Fruit fly (Drosophila melanogaster) S2 (cell line): Measurements from ENCODE around the gene CG32793.

Source experiments
- CG8478 ChIP-seq: fragments of >200 bp; optimal IDR thresholded peaks from 2 replicates; lab custom pipeline; 2018
- CTCF ChIP-seq, 2 experiments: fragments of >200 bp; optimal IDR thresholded peaks; 2 replicates each; lab custom pipeline; 2018

CG32793 gene

dm6 chrX:2929496-2929895 lies at the start of gene CG32793:
CG32793 (plus strand) TSS chrX:2929796.
- TF ChIP-seq CG8478, result no peak
- TF ChIP-seq CTCF (optimal IDR thresholded peaks at IDR 0.05; lab: Kevin White, UChicago), result no peak

- no peak for TF ChIP-seq CTCF (optimal IDR thresholded peaks at IDR 0.05; lab: Kevin White, UChicago)
- TF ChIP-seq CG8478, result no peak
Measured at dm6 chrX:2880660-2881059, 48.9 kb upstream of the CG32793 start.

DNA sequence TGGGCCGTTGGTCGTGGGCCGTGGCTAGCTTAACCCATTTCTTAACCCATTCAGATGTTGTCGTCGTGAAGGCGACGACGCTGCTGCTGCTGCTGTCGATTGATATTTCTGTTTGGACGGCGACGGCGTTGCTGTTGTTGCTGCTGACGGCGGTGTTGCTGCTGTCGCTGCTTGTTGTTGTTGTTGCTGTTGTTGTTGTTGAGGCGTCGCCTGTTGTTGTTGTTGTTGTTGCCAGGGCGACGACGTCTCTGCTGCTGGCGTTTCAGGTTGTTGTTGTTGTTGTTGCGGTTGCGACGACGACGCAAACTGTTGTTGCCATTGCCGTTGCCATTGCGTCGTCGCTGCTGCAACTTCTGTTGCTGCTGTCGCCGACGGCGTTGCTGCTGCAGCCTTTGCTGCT lies 47.1 kb upstream of the CG32793 start:
- no peak for TF ChIP-seq CG8478
- no peak for TF ChIP-seq CTCF (optimal IDR thresholded peaks at IDR 0.05; lab: Kevin White, UChicago)

dm6 chrX:2883561-2883960 lies 46.0 kb upstream of the CG32793 start, which contains the start of gene CG14418:
CG14418 (minus strand) TSS chrX:2883661.
- no peak for TF ChIP-seq CTCF (optimal IDR thresholded peaks at IDR 0.05; lab: Kevin White, UChicago)
- TF ChIP-seq CG8478, result no peak

DNA sequence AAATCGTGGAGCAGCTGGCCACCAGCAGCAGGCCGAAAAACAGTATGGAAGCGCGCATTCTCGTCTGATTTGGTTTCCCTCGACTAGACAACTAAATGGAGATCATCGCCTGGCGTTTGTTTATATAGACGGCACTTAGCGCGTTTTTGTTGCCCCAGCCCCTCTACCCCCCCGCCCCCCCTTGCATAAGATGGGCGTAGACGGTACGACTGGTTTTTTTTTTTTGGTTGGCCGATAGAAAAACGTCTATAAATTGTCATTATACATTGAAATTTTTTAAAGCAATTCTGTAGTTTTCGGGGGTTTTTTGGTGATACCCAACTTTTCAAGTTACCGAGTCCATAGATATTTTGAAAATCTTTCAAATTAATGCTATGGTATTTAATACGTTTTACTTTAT lies 43.8 kb upstream of the CG32793 start, which contains the start of gene CG14419:
CG14419 (minus strand) TSS at position 101 of the 400 bp plus-strand sequence.
- no peak for TF ChIP-seq CG8478
- no peak for TF ChIP-seq CTCF (optimal IDR thresholded peaks at IDR 0.05; lab: Kevin White, UChicago)

DNA sequence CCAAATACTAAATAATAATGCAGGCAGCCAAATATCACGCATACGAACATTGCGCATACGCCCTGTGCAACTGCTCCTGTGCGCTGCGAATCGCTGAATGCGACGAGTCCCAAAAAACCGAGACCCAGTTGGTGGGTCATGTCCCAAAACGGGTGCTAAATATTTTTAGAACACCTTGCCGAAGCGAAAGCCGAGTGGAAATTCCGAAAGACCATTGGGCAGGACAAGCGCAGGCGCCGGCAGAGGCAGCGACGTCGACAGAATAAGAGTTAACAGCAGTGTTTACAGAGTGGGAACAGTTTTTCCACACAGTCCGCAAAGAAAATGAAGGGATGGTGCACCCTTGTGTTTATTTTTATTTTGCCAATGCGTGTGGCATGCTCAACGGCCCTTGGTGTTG lies 41.4 kb upstream of the CG32793 start:
- TF ChIP-seq CG8478, result no peak
- TF ChIP-seq CTCF (optimal IDR thresholded peaks at IDR 0.05; lab: Kevin White, UChicago), result no peak

- TF ChIP-seq CG8478 (no peak), CTCF (optimal IDR thresholded peaks at IDR 0.05; lab: Kevin White, UChicago) (no peak)
Measured at dm6 chrX:2890468-2890867, 39.1 kb upstream of the CG32793 start, which contains the start of gene CG3526. CG3526 (plus strand) TSS chrX:2890768.

DNA sequence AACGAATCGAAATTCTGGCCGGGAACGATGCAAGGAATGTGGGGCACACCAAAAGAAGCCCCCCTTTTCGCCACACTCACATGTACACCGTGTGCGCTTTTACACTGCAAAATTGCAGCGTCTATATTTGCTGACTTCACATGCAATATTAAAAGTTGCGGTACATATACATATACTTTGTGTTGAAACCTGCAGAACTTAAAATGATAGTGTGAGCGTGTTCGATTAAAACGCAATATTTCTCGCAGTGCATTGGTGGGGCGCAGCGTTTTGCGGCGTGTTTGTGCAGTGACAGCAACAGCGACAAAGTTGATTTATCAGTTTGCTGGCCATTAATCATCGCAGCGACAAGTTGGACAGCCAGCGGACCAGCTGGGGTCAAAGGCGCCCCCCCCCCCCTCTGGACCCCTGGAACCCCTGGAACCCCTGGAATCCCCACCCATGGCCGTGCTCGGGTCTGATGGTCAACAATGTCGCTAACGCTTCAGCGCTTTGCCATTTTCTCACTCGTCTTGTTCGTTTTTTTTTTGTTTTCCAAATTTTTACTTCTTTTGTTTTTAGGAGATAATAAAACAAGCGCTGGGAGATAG lies 22.4 kb upstream of the CG32793 start:
- TF ChIP-seq CG8478 (no peak), CTCF (optimal IDR thresholded peaks at IDR 0.05; lab: Kevin White, UChicago) (no peak)

DNA sequence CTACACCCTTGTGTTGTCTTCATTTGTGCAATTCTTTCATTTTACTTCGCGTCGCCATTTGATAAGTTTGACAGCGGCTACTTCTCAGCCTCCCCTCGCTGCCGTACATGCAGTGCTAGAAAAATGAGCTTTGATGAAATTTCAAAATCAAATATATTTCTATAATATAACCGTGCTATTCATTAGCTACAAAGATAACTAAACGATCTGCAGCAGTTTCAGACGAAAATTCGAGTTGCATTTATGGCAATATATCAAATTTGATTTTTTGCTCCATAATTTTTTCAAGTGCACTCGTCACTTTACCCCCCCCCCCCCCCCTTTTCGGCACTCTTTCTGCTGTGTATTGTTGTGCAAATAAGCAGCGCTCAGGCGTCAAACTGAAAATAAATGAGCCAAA lies 17.0 kb upstream of the CG32793 start:
- TF ChIP-seq CTCF (optimal IDR thresholded peaks at IDR 0.05; lab: Kevin White, UChicago) (no peak), CG8478 (no peak)

DNA sequence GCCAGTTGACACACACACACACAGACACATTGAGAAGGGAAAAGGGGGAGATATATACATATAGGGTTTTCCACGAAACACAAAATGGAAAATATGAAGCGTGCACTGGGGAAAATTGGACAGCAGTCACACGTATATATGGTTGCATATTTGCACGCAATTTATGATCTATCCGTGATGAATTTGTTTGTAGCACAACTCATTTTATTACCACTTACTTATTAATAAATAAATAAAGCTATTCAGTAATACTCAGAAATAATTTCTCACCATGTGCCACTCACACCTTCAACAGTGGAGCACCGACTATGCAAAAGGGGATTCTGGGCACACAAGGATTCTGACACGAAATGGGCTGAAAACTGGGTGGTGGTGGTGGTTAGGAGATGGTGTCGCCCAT lies 15.5 kb upstream of the CG32793 start:
- no peak for TF ChIP-seq CG8478
- no peak for TF ChIP-seq CTCF (optimal IDR thresholded peaks at IDR 0.05; lab: Kevin White, UChicago)

dm6 chrX:2915108-2915507 lies 14.5 kb upstream of the CG32793 start:
- TF ChIP-seq CTCF (optimal IDR thresholded peaks at IDR 0.05; lab: Kevin White, UChicago) (peak; percentile 51 to 58), CG8478 (no peak)

dm6 chrX:2918551-2918950 lies 11.0 kb upstream of the CG32793 start:
- TF ChIP-seq CG8478, result no peak
- no peak for TF ChIP-seq CTCF (optimal IDR thresholded peaks at IDR 0.05; lab: Kevin White, UChicago)

dm6 chrX:2919742-2920141 lies 9.9 kb upstream of the CG32793 start, which contains the start of gene CG3588:
CG3588 (plus strand) TSS chrX:2919770.
- TF ChIP-seq CG8478, result no peak
- TF ChIP-seq CTCF (optimal IDR thresholded peaks at IDR 0.05; lab: Kevin White, UChicago), result no peak

DNA sequence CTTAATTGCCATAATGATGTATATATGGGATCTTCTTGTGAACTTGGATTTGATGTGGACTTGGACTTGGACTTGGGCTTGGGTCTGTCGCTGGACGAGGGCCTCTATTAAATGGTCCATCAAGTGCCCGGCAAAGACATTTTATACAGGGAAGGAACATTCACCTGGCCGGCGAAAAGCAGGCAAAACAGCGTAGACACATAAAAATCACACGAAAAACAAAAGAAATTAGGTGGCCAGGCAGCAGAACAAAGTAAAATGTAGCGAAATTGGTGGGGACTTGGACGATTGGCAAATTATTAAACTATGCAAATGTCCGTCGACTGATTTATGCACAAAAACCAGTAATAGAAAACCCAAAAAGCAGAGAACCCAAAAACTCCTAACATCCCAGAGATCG lies 2.4 kb upstream of the CG32793 start, which contains the start of gene CG14424:
CG14424 (minus strand) TSS at position 101 of the 400 bp plus-strand sequence.
- TF ChIP-seq CG8478 (no peak), CTCF (optimal IDR thresholded peaks at IDR 0.05; lab: Kevin White, UChicago) (no peak)

dm6 chrX:2934827-2935226 lies 5.2 kb downstream of the CG32793 start, which contains the start of gene CG3592:
CG3592 (plus strand) TSS chrX:2935127.
- TF ChIP-seq CTCF (optimal IDR thresholded peaks at IDR 0.05; lab: Kevin White, UChicago) (no peak), CG8478 (no peak)

- no peak for TF ChIP-seq CTCF (optimal IDR thresholded peaks at IDR 0.05; lab: Kevin White, UChicago)
- no peak for TF ChIP-seq CG8478
Measured at dm6 chrX:2936727-2937126, 7.1 kb downstream of the CG32793 start, which contains the start of gene CG3598. CG3598 (plus strand) TSS chrX:2937027.

DNA sequence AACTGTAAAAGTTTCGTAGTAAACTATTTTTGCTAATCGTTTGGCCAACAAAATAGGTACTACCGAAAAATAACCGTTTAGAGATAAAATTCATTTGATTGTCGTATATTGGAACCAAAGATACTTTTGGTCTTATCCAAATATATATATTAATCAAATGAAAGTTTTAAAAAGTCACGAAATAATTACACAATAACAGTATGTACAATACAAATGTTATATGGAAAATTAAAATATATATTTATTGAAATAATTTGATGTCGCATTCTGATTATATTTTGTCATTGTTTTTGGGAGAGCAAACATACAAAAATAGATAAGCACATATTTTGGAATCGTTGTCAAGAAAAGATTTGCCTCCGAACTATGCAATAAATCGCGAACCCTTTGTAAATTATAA lies 9.0 kb downstream of the CG32793 start, which contains the start of gene CG14420:
CG14420 (plus strand) TSS at position 301 of the 400 bp plus-strand sequence.
- no peak for TF ChIP-seq CG8478
- no peak for TF ChIP-seq CTCF (optimal IDR thresholded peaks at IDR 0.05; lab: Kevin White, UChicago)
